Worm (Caenorhabditis elegans) whole organism, L4 larva: ENCODE data around the gene cit-1.2.

Experiments used
- R02D3.7 ChIP-seq: fragments of 150-350 bp; sonication (generic microtip); optimal IDR thresholded peaks from 3 replicates; lab custom pipeline; 2014; ENCODE audit warnings: missing biosample characterization, missing genetic modification characterization
- Y5F2A.4 ChIP-seq: fragments of 200-800 bp; sonication (Bioruptor generic); optimal IDR thresholded peaks from 2 replicates; lab custom pipeline; 2018; ENCODE audit warnings: mild to moderate bottlenecking, missing genetic modification characterization, missing compliant biosample characterization
- ZK337.2 ChIP-seq: fragments of 200-800 bp; sonication (Bioruptor generic); IDR thresholded peaks from 2 replicates; pipeline ENCODE4 v1.3.6; 2022; ENCODE audit warnings: missing genetic modification reagents, missing genetic modification characterization, missing compliant biosample characterization
- ZK546.5 ChIP-seq, 2 experiments: sonication (generic microtip); optimal IDR thresholded peaks; 2 replicates each; lab custom pipeline; 2017; ENCODE audit warnings: missing biosample characterization in 2 of 2, missing genetic modification characterization in 2 of 2
- aha-1 ChIP-seq: fragments of 150-350 bp; peaks from one replicate; lab custom pipeline; 2014; ENCODE audit warnings: missing biosample characterization, missing genetic modification characterization
- ama-1 ChIP-seq: fragments of 150-350 bp; optimal IDR thresholded peaks from 2 replicates; lab custom pipeline; 2014; ENCODE audit warnings: inconsistent platforms, mixed read lengths
- arid-1 ChIP-seq: fragments of 200-800 bp; sonication (Bioruptor generic); conservative IDR thresholded peaks from 2 replicates; pipeline ENCODE4 v1.3.6; 2022; ENCODE audit warnings: missing genetic modification reagents, missing genetic modification characterization, missing compliant biosample characterization
- ceh-20 ChIP-seq: fragments of 200-800 bp; sonication (Bioruptor generic); IDR thresholded peaks from 2 replicates; pipeline ENCODE4 v1.3.6; 2022; ENCODE audit warnings: missing genetic modification reagents, missing genetic modification characterization, missing compliant biosample characterization
- ceh-28 ChIP-seq: fragments of 150-350 bp; optimal IDR thresholded peaks from 2 replicates; lab custom pipeline; 2014; ENCODE audit warnings: missing biosample characterization, missing genetic modification reagents, missing genetic modification characterization
- ceh-32 ChIP-seq: sonication (generic microtip); optimal IDR thresholded peaks from 2 replicates; lab custom pipeline; 2016; ENCODE audit warnings: mild to moderate bottlenecking, missing genetic modification characterization, missing compliant biosample characterization; ENCODE audit not compliant: poor library complexity
- ceh-44 ChIP-seq: fragments of 200-800 bp; sonication (Bioruptor generic); IDR thresholded peaks from 2 replicates; pipeline ENCODE4 v1.3.6; 2022; ENCODE audit warnings: missing genetic modification reagents, missing genetic modification characterization, missing compliant biosample characterization
- ces-1 ChIP-seq: fragments of 150-350 bp; sonication (generic microtip); optimal IDR thresholded peaks from 4 replicates; lab custom pipeline; 2014; ENCODE audit warnings: missing biosample characterization, missing genetic modification reagents, missing genetic modification characterization
- cey-2 ChIP-seq: sonication (generic microtip); optimal IDR thresholded peaks from 3 replicates; lab custom pipeline; 2017; ENCODE audit warnings: missing genetic modification characterization, mild to moderate bottlenecking, missing compliant biosample characterization, antibody characterized with exemption, borderline replicate concordance; ENCODE audit not compliant: insufficient read depth
- ctbp-1 ChIP-seq: fragments of 200-800 bp; sonication (Bioruptor generic); IDR thresholded peaks from 2 replicates; pipeline ENCODE4 v1.3.6; 2022; ENCODE audit warnings: missing genetic modification reagents, missing genetic modification characterization, missing compliant biosample characterization
- daf-12 ChIP-seq: fragments of 150-350 bp; optimal IDR thresholded peaks from 2 replicates; lab custom pipeline; 2014; ENCODE audit warnings: missing biosample characterization, missing genetic modification reagents, missing genetic modification characterization
- daf-16 ChIP-seq, 3 experiments: sonication (generic microtip); optimal IDR thresholded peaks; 2 replicates each; lab custom pipeline; 2016 to 2017; ENCODE audit warnings: missing genetic modification characterization in 3 of 3, missing genetic modification reagents in 3 of 3, mild to moderate bottlenecking in 2 of 3, missing compliant biosample characterization in 2 of 3, missing biosample characterization in 1 of 3, moderate library complexity in 1 of 3
- daf-19 ChIP-seq: fragments of 200-800 bp; sonication (Bioruptor generic); conservative IDR thresholded peaks from 2 replicates; pipeline ENCODE4 v1.3.6; 2022; ENCODE audit warnings: missing genetic modification characterization, missing compliant biosample characterization
- dmd-9 ChIP-seq: fragments of 200-800 bp; sonication (Bioruptor generic); IDR thresholded peaks from 2 replicates; pipeline ENCODE4 v1.3.6; 2022; ENCODE audit warnings: missing genetic modification reagents, missing genetic modification characterization, missing compliant biosample characterization
- dpl-1 ChIP-seq: fragments of 150-350 bp; optimal IDR thresholded peaks from 2 replicates; lab custom pipeline; 2014; ENCODE audit warnings: missing biosample characterization, missing genetic modification reagents, missing genetic modification characterization
- egl-43 ChIP-seq: fragments of 200-800 bp; sonication (Bioruptor generic); IDR thresholded peaks from 2 replicates; pipeline ENCODE4 v1.3.6; 2022; ENCODE audit warnings: missing genetic modification reagents, missing genetic modification characterization, missing compliant biosample characterization
- fkh-10 ChIP-seq: fragments of 150-350 bp; optimal IDR thresholded peaks from 2 replicates; lab custom pipeline; 2014; ENCODE audit warnings: missing biosample characterization, missing genetic modification reagents, missing genetic modification characterization
- gei-8 ChIP-seq: fragments of 200-800 bp; sonication (Bioruptor generic); optimal IDR thresholded peaks from 2 replicates; lab custom pipeline; 2018; ENCODE audit warnings: mild to moderate bottlenecking, missing genetic modification characterization, missing compliant biosample characterization
- hlh-11 ChIP-seq: fragments of 200-800 bp; sonication (Bioruptor generic); optimal IDR thresholded peaks from 2 replicates; lab custom pipeline; 2018; ENCODE audit warnings: mild to moderate bottlenecking, missing genetic modification characterization, missing compliant biosample characterization
- hlh-30 ChIP-seq: sonication (generic microtip); optimal IDR thresholded peaks from 2 replicates; lab custom pipeline; 2017; ENCODE audit warnings: antibody characterized with exemption, mild to moderate bottlenecking, missing genetic modification characterization, missing compliant biosample characterization; ENCODE audit not compliant: insufficient read depth
- hmg-1.1 ChIP-seq: fragments of 200-800 bp; sonication (Bioruptor generic); IDR thresholded peaks from 2 replicates; pipeline ENCODE4 v1.3.6; 2022; ENCODE audit warnings: missing genetic modification reagents, missing genetic modification characterization, missing compliant biosample characterization
- lim-7 ChIP-seq: fragments of 200-800 bp; sonication (Bioruptor generic); IDR thresholded peaks from 2 replicates; pipeline ENCODE4 v1.3.6; 2022; ENCODE audit warnings: missing genetic modification characterization, missing compliant biosample characterization
- lin-1 ChIP-seq: fragments of 200-800 bp; sonication (Bioruptor generic); IDR thresholded peaks from 2 replicates; pipeline ENCODE4 v1.3.6; 2022; ENCODE audit warnings: missing genetic modification reagents, missing genetic modification characterization, missing compliant biosample characterization
- lin-13 ChIP-seq: fragments of 150-350 bp; optimal IDR thresholded peaks from 2 replicates; lab custom pipeline; 2014; ENCODE audit warnings: missing biosample characterization, missing genetic modification reagents, missing genetic modification characterization
- lin-29 ChIP-seq: fragments of 200-800 bp; sonication (Bioruptor generic); IDR thresholded peaks from 2 replicates; pipeline ENCODE4 v1.3.6; 2022; ENCODE audit warnings: missing genetic modification reagents, missing genetic modification characterization, missing compliant biosample characterization
- lir-3 ChIP-seq: sonication (generic microtip); optimal IDR thresholded peaks from 2 replicates; lab custom pipeline; 2016; ENCODE audit warnings: mild to moderate bottlenecking, missing genetic modification characterization, missing compliant biosample characterization
- lsy-2 ChIP-seq, 2 experiments: fragments of 150-350 bp in 1 of 2; sonication (generic microtip) in 1 of 2; optimal IDR thresholded peaks; 2 replicates each; lab custom pipeline; 2014 to 2017; ENCODE audit warnings: missing biosample characterization in 2 of 2, missing genetic modification characterization in 2 of 2
- madf-9 ChIP-seq: fragments of 200-800 bp; sonication (Bioruptor generic); conservative IDR thresholded peaks from 2 replicates; pipeline ENCODE4 v1.3.6; 2022; ENCODE audit warnings: missing genetic modification reagents, missing genetic modification characterization, missing compliant biosample characterization
- mes-2 ChIP-seq: sonication (generic microtip); optimal IDR thresholded peaks from 2 replicates; lab custom pipeline; 2016; ENCODE audit warnings: missing genotype, mild to moderate bottlenecking, missing genetic modification characterization, missing compliant biosample characterization; ENCODE audit not compliant: poor library complexity, severe bottlenecking
- mxl-3 ChIP-seq: fragments of 200-800 bp; sonication (Bioruptor generic); optimal IDR thresholded peaks from 2 replicates; lab custom pipeline; 2018; ENCODE audit warnings: mild to moderate bottlenecking, missing genetic modification characterization, missing compliant biosample characterization
- nhr-28 ChIP-seq: fragments of 150-350 bp; optimal IDR thresholded peaks from 2 replicates; lab custom pipeline; 2014; ENCODE audit warnings: missing biosample characterization, missing genetic modification characterization
- nhr-42 ChIP-seq: fragments of 200-800 bp; sonication (Bioruptor generic); IDR thresholded peaks from 2 replicates; pipeline ENCODE4 v1.3.6; 2022; ENCODE audit warnings: missing genetic modification characterization, missing compliant biosample characterization
- nhr-77 ChIP-seq: fragments of 150-350 bp; optimal IDR thresholded peaks from 2 replicates; lab custom pipeline; 2014; ENCODE audit warnings: missing biosample characterization, missing genetic modification characterization
- php-3 ChIP-seq: fragments of 200-800 bp; sonication (Bioruptor generic); IDR thresholded peaks from 2 replicates; pipeline ENCODE4 v1.3.6; 2022; ENCODE audit warnings: missing genetic modification reagents, missing genetic modification characterization, missing compliant biosample characterization
- pqm-1 ChIP-seq: sonication (generic microtip); optimal IDR thresholded peaks from 2 replicates; lab custom pipeline; 2017; ENCODE audit warnings: missing biosample characterization, missing genetic modification characterization
- saeg-2 ChIP-seq: fragments of 200-800 bp; sonication (Bioruptor generic); IDR thresholded peaks from 2 replicates; pipeline ENCODE4 v1.3.6; 2022; ENCODE audit warnings: missing genetic modification reagents, missing genetic modification characterization, missing compliant biosample characterization
- set-16 ChIP-seq: fragments of 200-800 bp; sonication (Bioruptor generic); IDR thresholded peaks from 2 replicates; pipeline ENCODE4 v1.3.6; 2022; ENCODE audit warnings: missing genetic modification reagents, missing genetic modification characterization, missing compliant biosample characterization
- snpc-4 ChIP-seq: fragments of 150-350 bp; optimal IDR thresholded peaks from 2 replicates; lab custom pipeline; 2014; ENCODE audit warnings: missing biosample characterization, missing genetic modification characterization
- spr-1 ChIP-seq: sonication (generic microtip); optimal IDR thresholded peaks from 2 replicates; lab custom pipeline; 2016; ENCODE audit warnings: mild to moderate bottlenecking, missing genetic modification characterization, missing compliant biosample characterization
- unc-130 ChIP-seq: sonication (generic microtip); optimal IDR thresholded peaks from 2 replicates; lab custom pipeline; 2016; ENCODE audit warnings: missing genetic modification reagents, missing genetic modification characterization, missing compliant biosample characterization
- unc-39 ChIP-seq: sonication (generic microtip); optimal IDR thresholded peaks from 2 replicates; lab custom pipeline; 2017; ENCODE audit warnings: missing biosample characterization, missing genetic modification characterization
- unc-62 ChIP-seq, 3 experiments: fragments of 150-350 bp in 1 of 3; sonication (generic microtip); optimal IDR thresholded peaks in 2 of 3; peaks in 1 of 3; 1 replicate in 1 of 3; 2 replicates in 2 of 3; lab custom pipeline; 2014 to 2017; ENCODE audit warnings: missing biosample characterization in 3 of 3, missing genetic modification characterization in 3 of 3, missing genetic modification reagents in 3 of 3, missing genotype in 1 of 3
- zip-11 ChIP-seq: fragments of 200-800 bp; sonication (Bioruptor generic); IDR thresholded peaks from 2 replicates; pipeline ENCODE4 v1.3.6; 2022; ENCODE audit warnings: missing genetic modification characterization, missing compliant biosample characterization

Gene cit-1.2

ce11 chrIII:7977224-7977623 is 33.3 kb upstream of the cit-1.2 start (continued):
- TF ChIP-seq ZK337.2, result no peak
- TF ChIP-seq nhr-28, result no peak
- TF ChIP-seq ceh-44 (GFP tag; lab: Robert Waterston, UW), result no peak
- TF ChIP-seq ceh-28 (tag; lab: Kevin White, UChicago), result no peak
- TF ChIP-seq unc-62 (GFP tag; optimal IDR thresholded peaks at IDR 0.05 in 1 of 2; lab: Kevin White, UChicago), result no peak
- no peak for TF ChIP-seq unc-62 (tag; optimal IDR thresholded peaks at IDR 0.05; lab: Kevin White, UChicago)
- no peak for TF ChIP-seq lin-13 (GFP tag; lab: Kevin White, UChicago)
- TF ChIP-seq ceh-20 (GFP tag; lab: Robert Waterston, UW), result no peak
- TF ChIP-seq set-16, result no peak
- TF ChIP-seq lir-3, result no peak
- TF ChIP-seq hmg-1.1 (GFP tag; lab: Robert Waterston, UW), result no peak
- peak; percentile 39 for TF ChIP-seq hlh-11
- TF ChIP-seq hlh-30 (tag; lab: Kevin White, UChicago), result no peak
- TF ChIP-seq php-3 (GFP tag; lab: Robert Waterston, UW), result 0 out of 2 replicates have a peak, but pooled peaks have one; percentile 29
- TF ChIP-seq unc-130 (GFP tag; lab: Kevin White, UChicago), result no peak

ce11 chrIII:7977777-7978176 is 32.8 kb upstream of the cit-1.2 start, which contains the start of gene C06G4.4:
TSS of gene C06G4.4 (minus strand) at chrIII:7977812.
- no peak for TF ChIP-seq mxl-3
- no peak for TF ChIP-seq unc-39
- no peak for TF ChIP-seq gei-8
- TF ChIP-seq Y5F2A.4 (GFP tag; lab: Kevin White, UChicago), result no peak
- TF ChIP-seq aha-1 (tag; lab: Kevin White, UChicago), result no peak
- no peak for TF ChIP-seq nhr-77 (tag; lab: Kevin White, UChicago)
- TF ChIP-seq snpc-4 (tag; lab: Kevin White, UChicago), result no peak
- no peak for TF ChIP-seq lin-29 (GFP tag; lab: Robert Waterston, UW)
- TF ChIP-seq madf-9, result no peak
- TF ChIP-seq pqm-1 (tag; lab: Kevin White, UChicago), result no peak
- TF ChIP-seq nhr-42, result no peak
- TF ChIP-seq lsy-2 (tag; optimal IDR thresholded peaks at IDR 0.05; lab: Kevin White, UChicago), result no peak
- no peak for TF ChIP-seq zip-11 (GFP tag; lab: Robert Waterston, UW)
- TF ChIP-seq ama-1 (lab: Kevin White, UChicago), result no peak
- no peak for TF ChIP-seq lim-7
- TF ChIP-seq daf-12 (tag; lab: Kevin White, UChicago), result no peak
- TF ChIP-seq ceh-32 (tag; lab: Kevin White, UChicago), result no peak
- TF ChIP-seq daf-19 (GFP tag; lab: Robert Waterston, UW), result no peak
- TF ChIP-seq nhr-28, result no peak

DNA sequence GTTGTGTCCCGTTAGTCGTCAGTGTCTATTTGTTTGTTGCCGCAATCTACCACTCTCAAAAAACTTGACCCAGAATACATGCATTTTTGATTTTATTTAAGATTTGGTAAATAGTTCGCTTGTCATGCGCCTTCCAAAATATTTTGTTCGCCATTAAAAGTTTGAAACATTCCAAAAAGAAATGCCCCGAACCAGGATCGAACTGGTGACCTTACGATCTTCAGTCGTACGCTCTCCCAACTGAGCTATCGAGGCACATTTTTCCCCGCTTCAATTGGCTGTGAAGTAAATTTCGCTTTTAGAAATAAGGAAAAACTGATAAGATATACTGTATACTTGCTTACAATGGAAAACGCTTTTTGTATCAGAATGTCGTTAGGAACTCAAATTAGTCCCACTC is 32.3 kb upstream of the cit-1.2 start:
- peak; percentile 38; the same call in 1 of the 2 replicates for TF ChIP-seq madf-9
- TF ChIP-seq cey-2 (tag; lab: Kevin White, UChicago), result no peak
- TF ChIP-seq ZK546.5 (tag; optimal IDR thresholded peaks at IDR 0.05; lab: Kevin White, UChicago), result no peak
- no peak for TF ChIP-seq spr-1 (tag; lab: Kevin White, UChicago)
- no peak for TF ChIP-seq R02D3.7 (tag; lab: Kevin White, UChicago)
- TF ChIP-seq ctbp-1 (GFP tag; lab: Robert Waterston, UW), result 0 out of 2 replicates have a peak, but pooled peaks have one; percentile 19
- TF ChIP-seq mxl-3, result peak; percentile 23
- no peak for TF ChIP-seq daf-19 (GFP tag; lab: Robert Waterston, UW)
- TF ChIP-seq fkh-10, result no peak
- TF ChIP-seq egl-43 (GFP tag; lab: Robert Waterston, UW), result 0 out of 2 replicates have a peak, but pooled peaks have one; percentile 60
- TF ChIP-seq saeg-2, result no peak
- no peak; the same call in 1 of the 2 replicates for TF ChIP-seq dmd-9 (GFP tag; lab: Robert Waterston, UW)
- no peak for TF ChIP-seq unc-39
- peak; percentile 15 for TF ChIP-seq mes-2 (tag; lab: Kevin White, UChicago)
- TF ChIP-seq aha-1 (tag; lab: Kevin White, UChicago), result peak; percentile 60
- peak; percentile 0 for TF ChIP-seq hlh-30 (tag; lab: Kevin White, UChicago)
- 0 out of 2 replicates have a peak, but pooled peaks have one; percentile 13 for TF ChIP-seq arid-1 (GFP tag; lab: Robert Waterston, UW)
- TF ChIP-seq unc-62 (GFP tag; optimal IDR thresholded peaks at IDR 0.05 in 1 of 2; lab: Kevin White, UChicago), result peak in 1 of 2 experiments; percentile 57
- no peak for TF ChIP-seq unc-62 (tag; optimal IDR thresholded peaks at IDR 0.05; lab: Kevin White, UChicago)
- 0 out of 2 replicates have a peak, but pooled peaks have one; percentile 10 for TF ChIP-seq lin-1 (GFP tag; lab: Robert Waterston, UW)
- no peak for TF ChIP-seq daf-16 (GFP tag; optimal IDR thresholded peaks at IDR 0.05; lab: Kevin White, UChicago)
- peak; percentile 15 for TF ChIP-seq daf-16 (tag; optimal IDR thresholded peaks at IDR 0.05; lab: Kevin White, UChicago)
- TF ChIP-seq dpl-1 (GFP tag; lab: Kevin White, UChicago), result no peak
- TF ChIP-seq ces-1 (GFP tag; lab: Kevin White, UChicago), result no peak
